Worm (Caenorhabditis elegans) whole organism, L4 larva: Measurements from ENCODE around the gene F22B5.6.

Source experiments
- D1046.2 ChIP-seq: fragments of 200-800 bp; sonication (Bioruptor generic); IDR thresholded peaks from 2 replicates; pipeline ENCODE4 v1.3.6; 2022; ENCODE audit warnings: missing genetic modification characterization, missing compliant biosample characterization
- F10B5.3 ChIP-seq: sonication (generic microtip); optimal IDR thresholded peaks from 2 replicates; lab custom pipeline; 2016; ENCODE audit warnings: mild to moderate bottlenecking, missing genetic modification characterization, missing compliant biosample characterization
- F44E2.7 ChIP-seq: fragments of 200-800 bp; sonication (Bioruptor generic); IDR thresholded peaks from 2 replicates; pipeline ENCODE4 v2.1.2; 2022; ENCODE audit warnings: missing genetic modification characterization, missing compliant biosample characterization
- T20F7.1 ChIP-seq: fragments of 200-800 bp; sonication (Bioruptor generic); optimal IDR thresholded peaks from 2 replicates; lab custom pipeline; 2018; ENCODE audit warnings: mild to moderate bottlenecking, missing genetic modification characterization, missing compliant biosample characterization
- aha-1 ChIP-seq: fragments of 150-350 bp; peaks from one replicate; lab custom pipeline; 2014; ENCODE audit warnings: missing biosample characterization, missing genetic modification characterization
- ama-1 ChIP-seq: fragments of 150-350 bp; optimal IDR thresholded peaks from 2 replicates; lab custom pipeline; 2014; ENCODE audit warnings: inconsistent platforms, mixed read lengths
- attf-4 ChIP-seq: sonication (generic microtip); optimal IDR thresholded peaks from 3 replicates; lab custom pipeline; 2017; ENCODE audit warnings: missing biosample characterization, missing genetic modification characterization
- ceh-32 ChIP-seq: sonication (generic microtip); optimal IDR thresholded peaks from 2 replicates; lab custom pipeline; 2016; ENCODE audit warnings: mild to moderate bottlenecking, missing genetic modification characterization, missing compliant biosample characterization; ENCODE audit not compliant: poor library complexity
- daf-16 ChIP-seq, 3 experiments: sonication (generic microtip); optimal IDR thresholded peaks; 2 replicates each; lab custom pipeline; 2016 to 2017; ENCODE audit warnings: missing genetic modification characterization in 3 of 3, missing genetic modification reagents in 3 of 3, mild to moderate bottlenecking in 2 of 3, missing compliant biosample characterization in 2 of 3, missing biosample characterization in 1 of 3, moderate library complexity in 1 of 3
- daf-19 ChIP-seq: fragments of 200-800 bp; sonication (Bioruptor generic); conservative IDR thresholded peaks from 2 replicates; pipeline ENCODE4 v1.3.6; 2022; ENCODE audit warnings: missing genetic modification characterization, missing compliant biosample characterization
- dmd-6 ChIP-seq: fragments of 200-800 bp; sonication (Bioruptor generic); IDR thresholded peaks from 2 replicates; pipeline ENCODE4 v1.3.6; 2022; ENCODE audit warnings: missing genetic modification reagents, missing genetic modification characterization, missing compliant biosample characterization
- dmd-8 ChIP-seq: fragments of 200-800 bp; sonication (Bioruptor generic); IDR thresholded peaks from 2 replicates; pipeline ENCODE4 v1.3.6; 2022; ENCODE audit warnings: missing genetic modification characterization, missing compliant biosample characterization
- dve-1 ChIP-seq: sonication (generic microtip); optimal IDR thresholded peaks from 2 replicates; lab custom pipeline; 2017; ENCODE audit warnings: antibody characterized with exemption, mild to moderate bottlenecking, missing genetic modification characterization, missing compliant biosample characterization; ENCODE audit not compliant: insufficient read depth
- hif-1 ChIP-seq, 2 experiments: sonication (generic microtip); optimal IDR thresholded peaks; 2 replicates each; lab custom pipeline; 2016 to 2017; ENCODE audit warnings: missing compliant biosample characterization in 2 of 2, missing genetic modification characterization in 2 of 2, missing genetic modification reagents in 2 of 2, missing genotype in 2 of 2, mild to moderate bottlenecking in 1 of 2
- hlh-11 ChIP-seq: fragments of 200-800 bp; sonication (Bioruptor generic); optimal IDR thresholded peaks from 2 replicates; lab custom pipeline; 2018; ENCODE audit warnings: mild to moderate bottlenecking, missing genetic modification characterization, missing compliant biosample characterization
- hlh-30 ChIP-seq: sonication (generic microtip); optimal IDR thresholded peaks from 2 replicates; lab custom pipeline; 2017; ENCODE audit warnings: antibody characterized with exemption, mild to moderate bottlenecking, missing genetic modification characterization, missing compliant biosample characterization; ENCODE audit not compliant: insufficient read depth
- lin-13 ChIP-seq: fragments of 150-350 bp; optimal IDR thresholded peaks from 2 replicates; lab custom pipeline; 2014; ENCODE audit warnings: missing biosample characterization, missing genetic modification reagents, missing genetic modification characterization
- lin-15B ChIP-seq: fragments of 150-350 bp; sonication (generic microtip); optimal IDR thresholded peaks from 3 replicates; lab custom pipeline; 2014; ENCODE audit warnings: missing biosample characterization, missing genetic modification characterization
- lin-29 ChIP-seq: fragments of 200-800 bp; sonication (Bioruptor generic); IDR thresholded peaks from 2 replicates; pipeline ENCODE4 v1.3.6; 2022; ENCODE audit warnings: missing genetic modification reagents, missing genetic modification characterization, missing compliant biosample characterization
- lin-38 ChIP-seq: fragments of 200-800 bp; sonication (Bioruptor generic); IDR thresholded peaks from 2 replicates; pipeline ENCODE4 v1.3.6; 2022; ENCODE audit warnings: missing genetic modification reagents, missing genetic modification characterization, missing compliant biosample characterization
- lsy-2 ChIP-seq, 2 experiments: fragments of 150-350 bp in 1 of 2; sonication (generic microtip) in 1 of 2; optimal IDR thresholded peaks; 2 replicates each; lab custom pipeline; 2014 to 2017; ENCODE audit warnings: missing biosample characterization in 2 of 2, missing genetic modification characterization in 2 of 2
- madf-9 ChIP-seq: fragments of 200-800 bp; sonication (Bioruptor generic); conservative IDR thresholded peaks from 2 replicates; pipeline ENCODE4 v1.3.6; 2022; ENCODE audit warnings: missing genetic modification reagents, missing genetic modification characterization, missing compliant biosample characterization
- mdl-1 ChIP-seq, 2 experiments: fragments of 150-350 bp in 1 of 2; sonication (generic microtip) in 1 of 2; optimal IDR thresholded peaks; 2 replicates each; lab custom pipeline; 2014 to 2017; ENCODE audit warnings: missing biosample characterization in 2 of 2, missing genetic modification characterization in 2 of 2
- mep-1 ChIP-seq: fragments of 150-350 bp; sonication (generic microtip); optimal IDR thresholded peaks from 3 replicates; lab custom pipeline; 2014; ENCODE audit warnings: missing biosample characterization, missing genetic modification characterization
- mes-2 ChIP-seq: sonication (generic microtip); optimal IDR thresholded peaks from 2 replicates; lab custom pipeline; 2016; ENCODE audit warnings: missing genotype, mild to moderate bottlenecking, missing genetic modification characterization, missing compliant biosample characterization; ENCODE audit not compliant: poor library complexity, severe bottlenecking
- mxl-3 ChIP-seq: fragments of 200-800 bp; sonication (Bioruptor generic); optimal IDR thresholded peaks from 2 replicates; lab custom pipeline; 2018; ENCODE audit warnings: mild to moderate bottlenecking, missing genetic modification characterization, missing compliant biosample characterization
- nhr-102 ChIP-seq: sonication (generic microtip); optimal IDR thresholded peaks from 2 replicates; lab custom pipeline; 2016; ENCODE audit warnings: mild to moderate bottlenecking, missing genetic modification characterization, moderate library complexity, missing compliant biosample characterization
- nhr-25 ChIP-seq: sonication (generic microtip); optimal IDR thresholded peaks from 2 replicates; lab custom pipeline; 2017; ENCODE audit warnings: missing genetic modification characterization, mild to moderate bottlenecking, missing compliant biosample characterization, antibody characterized with exemption, moderate library complexity, borderline replicate concordance; ENCODE audit not compliant: insufficient read depth
- nhr-28 ChIP-seq: fragments of 150-350 bp; optimal IDR thresholded peaks from 2 replicates; lab custom pipeline; 2014; ENCODE audit warnings: missing biosample characterization, missing genetic modification characterization
- nhr-48 ChIP-seq: sonication (generic microtip); optimal IDR thresholded peaks from 2 replicates; lab custom pipeline; 2016; ENCODE audit warnings: mild to moderate bottlenecking, missing genetic modification characterization, missing compliant biosample characterization
- nhr-76 ChIP-seq: fragments of 150-350 bp; optimal IDR thresholded peaks from 2 replicates; lab custom pipeline; 2014; ENCODE audit warnings: missing biosample characterization, missing genetic modification characterization
- pha-4 ChIP-seq, 2 experiments: fragments of 150-350 bp in 1 of 2; fragments of 200-800 bp in 1 of 2; sonication (Bioruptor generic) in 1 of 2; IDR thresholded peaks in 1 of 2; optimal IDR thresholded peaks in 1 of 2; 2 replicates each; pipeline versions ENCODE4 v1.3.6 to Lab custom; 2014 to 2022; ENCODE audit warnings: missing genetic modification characterization in 2 of 2, missing genetic modification reagents in 2 of 2, missing biosample characterization in 1 of 2, missing compliant biosample characterization in 1 of 2
- php-3 ChIP-seq: fragments of 200-800 bp; sonication (Bioruptor generic); IDR thresholded peaks from 2 replicates; pipeline ENCODE4 v1.3.6; 2022; ENCODE audit warnings: missing genetic modification reagents, missing genetic modification characterization, missing compliant biosample characterization
- rbr-2 ChIP-seq: sonication (generic microtip); optimal IDR thresholded peaks from 2 replicates; lab custom pipeline; 2016; ENCODE audit warnings: missing genotype, missing genetic modification characterization, missing compliant biosample characterization
- saeg-2 ChIP-seq: fragments of 200-800 bp; sonication (Bioruptor generic); IDR thresholded peaks from 2 replicates; pipeline ENCODE4 v1.3.6; 2022; ENCODE audit warnings: missing genetic modification reagents, missing genetic modification characterization, missing compliant biosample characterization
- tra-1 ChIP-seq: fragments of 200-800 bp; sonication (Bioruptor generic); IDR thresholded peaks from 2 replicates; pipeline ENCODE4 v1.3.6; 2022; ENCODE audit warnings: missing genetic modification reagents, missing genetic modification characterization, missing compliant biosample characterization
- ztf-7 ChIP-seq: fragments of 150-350 bp; optimal IDR thresholded peaks from 2 replicates; lab custom pipeline; 2014; ENCODE audit warnings: missing biosample characterization, missing genetic modification characterization

F22B5.6 gene

DNA sequence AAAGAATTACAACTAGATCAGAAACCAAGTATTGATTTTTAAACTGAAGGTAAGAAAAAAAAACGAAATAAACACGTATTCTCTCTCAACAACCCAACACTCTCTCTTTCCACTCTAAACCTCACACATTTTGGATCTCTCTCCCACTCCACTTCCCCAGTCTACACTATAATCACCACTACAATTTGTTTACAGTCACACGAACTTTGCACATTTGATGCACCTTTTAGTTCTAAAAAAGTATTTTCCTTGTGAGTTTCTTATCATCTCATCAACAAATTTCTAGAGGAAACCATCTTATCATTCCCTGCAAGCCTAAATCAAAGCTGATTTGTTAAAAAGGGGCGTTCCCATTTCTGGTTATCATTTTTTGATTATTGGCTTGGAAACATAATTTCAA lies 28.6 kb upstream of the F22B5.6 start (continued):
- TF ChIP-seq saeg-2 (GFP tag; lab: Robert Waterston, UW): no peak
- no peak for TF ChIP-seq F10B5.3 (tag; lab: Kevin White, UChicago)
- no peak for TF ChIP-seq tra-1
- TF ChIP-seq daf-16 (GFP tag; optimal IDR thresholded peaks at IDR 0.05; lab: Kevin White, UChicago): peak in 1 of 2 experiments; percentile 77
- TF ChIP-seq daf-16 (tag; optimal IDR thresholded peaks at IDR 0.05; lab: Kevin White, UChicago): peak; percentile 98
- TF ChIP-seq nhr-76 (tag; lab: Kevin White, UChicago): no peak
- no peak for TF ChIP-seq ceh-32 (tag; lab: Kevin White, UChicago)
- TF ChIP-seq D1046.2 (GFP tag; lab: Robert Waterston, UW): no peak
- peak in 1 of 2 experiments; percentile 51 for TF ChIP-seq lsy-2 (tag; optimal IDR thresholded peaks at IDR 0.05; lab: Kevin White, UChicago)
- no peak for TF ChIP-seq attf-4 (tag; lab: Kevin White, UChicago)
- no peak for TF ChIP-seq ama-1
- TF ChIP-seq lin-29 (GFP tag; lab: Robert Waterston, UW): no peak
- 0 out of 2 replicates have a peak, but pooled peaks have one; percentile 42 for TF ChIP-seq pha-4 (GFP tag; IDR thresholded peaks at IDR 0.05; lab: Robert Waterston, UW)
- no peak for TF ChIP-seq pha-4 (tag; optimal IDR thresholded peaks at IDR 0.05; lab: Kevin White, UChicago)
- TF ChIP-seq lin-38 (GFP tag; lab: Robert Waterston, UW): no peak
- TF ChIP-seq T20F7.1 (GFP tag; lab: Kevin White, UChicago): no peak
- TF ChIP-seq nhr-102 (tag; lab: Kevin White, UChicago): peak; percentile 18
- TF ChIP-seq daf-19 (GFP tag; lab: Robert Waterston, UW): no peak
- peak; percentile 16 for TF ChIP-seq nhr-25
- peak; percentile 94 for TF ChIP-seq dve-1 (tag; lab: Kevin White, UChicago)
- TF ChIP-seq madf-9 (GFP tag; lab: Robert Waterston, UW): no peak
- TF ChIP-seq dmd-8 (GFP tag; lab: Robert Waterston, UW): no peak
- TF ChIP-seq rbr-2 (tag; lab: Kevin White, UChicago): no peak
- TF ChIP-seq php-3 (GFP tag; lab: Robert Waterston, UW): peak; percentile 63; the same call in 1 of the 2 replicates
- peak; percentile 100 for TF ChIP-seq nhr-28 (tag; lab: Kevin White, UChicago)
- peak; percentile 54 for TF ChIP-seq hlh-30 (tag; lab: Kevin White, UChicago)
- no peak for TF ChIP-seq lin-15B
- TF ChIP-seq F44E2.7 (GFP tag; lab: Robert Waterston, UW): no peak
- peak; percentile 41 for TF ChIP-seq lin-13
- TF ChIP-seq mxl-3 (GFP tag; lab: Kevin White, UChicago): peak; percentile 19

DNA sequence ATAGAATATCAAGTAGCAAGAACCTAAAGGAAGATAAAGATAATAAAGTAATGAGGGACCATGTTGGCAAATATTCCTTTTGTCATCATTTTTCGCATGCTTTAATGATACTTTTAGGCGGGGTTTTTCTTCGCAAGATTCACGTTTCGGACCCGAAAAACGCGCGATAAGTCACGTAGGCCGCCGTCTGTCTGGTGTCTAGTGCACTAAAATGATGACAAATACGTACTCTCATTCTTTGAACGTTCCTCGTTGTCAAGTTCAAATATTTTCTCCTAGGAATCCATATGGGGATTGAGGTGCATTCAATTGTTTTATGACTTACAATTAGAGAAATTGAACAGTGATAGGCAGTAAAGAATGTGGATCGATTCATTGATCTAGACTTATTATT lies 27.8 kb upstream of the F22B5.6 start, which contains the start of gene taap-1:
Gene taap-1, minus strand, starts transcription at position 79 of the 394 bp plus-strand sequence.
- peak; percentile 94 to 100 for TF ChIP-seq hif-1 (tag; optimal IDR thresholded peaks at IDR 0.05; lab: Kevin White, UChicago)
- TF ChIP-seq nhr-76 (tag; lab: Kevin White, UChicago): no peak
- peak; percentile 39 for TF ChIP-seq hlh-11 (tag; lab: Kevin White, UChicago)
- peak; percentile 80 for TF ChIP-seq dmd-6
- TF ChIP-seq ztf-7 (tag; lab: Kevin White, UChicago): no peak
- peak; percentile 10 for TF ChIP-seq hlh-30 (tag; lab: Kevin White, UChicago)
- TF ChIP-seq mep-1 (tag; lab: Kevin White, UChicago): peak; percentile 29
- peak; percentile 4 for TF ChIP-seq nhr-28 (tag; lab: Kevin White, UChicago)
- TF ChIP-seq mes-2: peak; percentile 15
- no peak for TF ChIP-seq T20F7.1 (GFP tag; lab: Kevin White, UChicago)
- peak; percentile 100 for TF ChIP-seq aha-1 (tag; lab: Kevin White, UChicago)
- TF ChIP-seq nhr-48 (tag; lab: Kevin White, UChicago): peak; percentile 51
- TF ChIP-seq mdl-1 (tag; optimal IDR thresholded peaks at IDR 0.05; lab: Kevin White, UChicago): peak in 1 of 2 experiments; percentile 44
- TF ChIP-seq, all 104 proteins: peak for 10
